Fruit fly (Drosophila melanogaster): ENCODE results near the gene mRpL23.
A peak's percentile ranks its signal among the peaks of the same experiment; 100 is the strongest.

The mRpL23 gene

dm6 chr3L:2392745-2393435 lies 19.4 kb upstream of the mRpL23 start:
- TF ChIP-seq CG14441 (GFP tag; IDR thresholded peaks at IDR 0.05), result peak; percentile 26; the same call in 1 of the 2 replicates
- TF ChIP-seq knrl (GFP tag; IDR thresholded peaks at IDR 0.05; ENCODE audit: partially characterized antibody), result no peak
- peak; percentile 64 for TF ChIP-seq sd (tag; optimal IDR thresholded peaks at IDR 0.05)
- TF ChIP-seq CG15073 (GFP tag; optimal IDR thresholded peaks at IDR 0.05), result no peak
- TF ChIP-seq CG6791 (GFP tag; IDR thresholded peaks at IDR 0.05; ENCODE audit: partially characterized antibody), result no peak
- no peak for TF ChIP-seq CG32767 (GFP tag; IDR thresholded peaks at IDR 0.05)
- no peak for TF ChIP-seq CG2678 (tag; optimal IDR thresholded peaks at IDR 0.05)
- TF ChIP-seq Xrp1 (GFP tag; IDR thresholded peaks at IDR 0.05), result peak; percentile 23; the same call in 1 of the 2 replicates
- peak; percentile 32; the same call in 1 of the 3 replicates for TF ChIP-seq gce (GFP tag; IDR thresholded peaks at IDR 0.05)
- no peak for TF ChIP-seq CG1602 (GFP tag; optimal IDR thresholded peaks at IDR 0.05)
- no peak for TF ChIP-seq CG12299 (tag; optimal IDR thresholded peaks at IDR 0.05)
- TF ChIP-seq CoRest (tag; optimal IDR thresholded peaks at IDR 0.05), result no peak
- peak; percentile 18 for TF ChIP-seq sug (tag; optimal IDR thresholded peaks at IDR 0.05)
- TF ChIP-seq CG5245 (GFP tag; optimal IDR thresholded peaks at IDR 0.05), result peak; percentile 40
- no peak for TF ChIP-seq peb (GFP tag; IDR thresholded peaks at IDR 0.05)
- no peak for TF ChIP-seq zfh1 (GFP tag; IDR thresholded peaks at IDR 0.05)
- TF ChIP-seq MBD-R2 (GFP tag; IDR thresholded peaks at IDR 0.05), result no peak
- no peak for TF ChIP-seq CG7271 (tag; optimal IDR thresholded peaks at IDR 0.05)
- no peak for TF ChIP-seq CG31224 (GFP tag; IDR thresholded peaks at IDR 0.05)
- no peak for TF ChIP-seq CG6654 (GFP tag; optimal IDR thresholded peaks at IDR 0.05)
- no peak for TF ChIP-seq CG13296 (GFP tag; optimal IDR thresholded peaks at IDR 0.05)
- no peak for TF ChIP-seq CG2875 (GFP tag; optimal IDR thresholded peaks at IDR 0.05)
- TF ChIP-seq CG16863 (GFP tag; optimal IDR thresholded peaks at IDR 0.05), result no peak
- no peak for TF ChIP-seq ssp (GFP tag; IDR thresholded peaks at IDR 0.05)
- TF ChIP-seq crp (GFP tag; optimal IDR thresholded peaks at IDR 0.05), result no peak
- TF ChIP-seq bab2 (GFP tag; optimal IDR thresholded peaks at IDR 0.05), result peak; percentile 68
- TF ChIP-seq CG3726 (GFP tag; IDR thresholded peaks at IDR 0.05), result no peak
- no peak for TF ChIP-seq pan (optimal IDR thresholded peaks at IDR 0.05)
- TF ChIP-seq pan (GFP tag; optimal IDR thresholded peaks at IDR 0.05 in 1 of 2, IDR thresholded peaks at IDR 0.05 in 1 of 2), result peak in 1 of 2 experiments; percentile 10
- no peak for TF ChIP-seq slp2 (GFP tag; optimal IDR thresholded peaks at IDR 0.05)
- TF ChIP-seq gem (tag; optimal IDR thresholded peaks at IDR 0.05), result peak; percentile 20
- TF ChIP-seq CG6813 (GFP tag; optimal IDR thresholded peaks at IDR 0.05), result no peak
- TF ChIP-seq CG7987 (GFP tag; optimal IDR thresholded peaks at IDR 0.05), result peak; percentile 14
- TF ChIP-seq CG10959 (GFP tag; IDR thresholded peaks at IDR 0.05), result no peak
- no peak for TF ChIP-seq crol (GFP tag; IDR thresholded peaks at IDR 0.05)
- TF ChIP-seq pita (GFP tag; optimal IDR thresholded peaks at IDR 0.05), result no peak
- TF ChIP-seq Opbp (GFP tag; IDR thresholded peaks at IDR 0.05; ENCODE audit: partially characterized antibody), result no peak
- TF ChIP-seq CG32532 (GFP tag; IDR thresholded peaks at IDR 0.05), result no peak
- no peak for TF ChIP-seq Bgb (GFP tag; IDR thresholded peaks at IDR 0.05; ENCODE audit: partially characterized antibody)
- TF ChIP-seq Aef1 (GFP tag; IDR thresholded peaks at IDR 0.05), result no peak
- TF ChIP-seq CG13424 (tag; optimal IDR thresholded peaks at IDR 0.05), result no peak
- peak in 1 of 2 experiments; percentile 38 for TF ChIP-seq Pdp1 (GFP tag; optimal IDR thresholded peaks at IDR 0.05)
- no peak for TF ChIP-seq CG6683 (GFP tag; optimal IDR thresholded peaks at IDR 0.05)
- TF ChIP-seq Sox102F (GFP tag; optimal IDR thresholded peaks at IDR 0.05), result peak; percentile 8
- TF ChIP-seq Oli (tag; optimal IDR thresholded peaks at IDR 0.05), result no peak
- no peak for TF ChIP-seq chn (GFP tag; optimal IDR thresholded peaks at IDR 0.05)
- TF ChIP-seq Hsf (GFP tag; optimal IDR thresholded peaks at IDR 0.05), result no peak
- peak in 1 of 2 experiments; percentile 49 for TF ChIP-seq eve (GFP tag; optimal IDR thresholded peaks at IDR 0.05)
- peak; percentile 25 for TF ChIP-seq nau (GFP tag; optimal IDR thresholded peaks at IDR 0.05)
- TF ChIP-seq bowl (GFP tag; IDR thresholded peaks at IDR 0.05), result no peak

All from whole organism, embryonic.